Worm (Caenorhabditis elegans) whole organism, L4 larva: Measurements from ENCODE around the gene rga-1.

ENCODE experiments used
- F10B5.3 ChIP-seq: sonication (generic microtip); optimal IDR thresholded peaks from 2 replicates; lab custom pipeline; 2016; ENCODE audit warnings: mild to moderate bottlenecking, missing genetic modification characterization, missing compliant biosample characterization
- T20F7.1 ChIP-seq: fragments of 200-800 bp; sonication (Bioruptor generic); optimal IDR thresholded peaks from 2 replicates; lab custom pipeline; 2018; ENCODE audit warnings: mild to moderate bottlenecking, missing genetic modification characterization, missing compliant biosample characterization
- Y48G9A.11 ChIP-seq: fragments of 200-800 bp; sonication (Bioruptor generic); IDR thresholded peaks from 2 replicates; pipeline ENCODE4 v1.3.6; 2022; ENCODE audit warnings: missing genetic modification reagents, missing genetic modification characterization, missing compliant biosample characterization
- ZK546.5 ChIP-seq, 2 experiments: sonication (generic microtip); optimal IDR thresholded peaks; 2 replicates each; lab custom pipeline; 2017; ENCODE audit warnings: missing biosample characterization in 2 of 2, missing genetic modification characterization in 2 of 2
- aly-2 ChIP-seq: sonication (generic microtip); optimal IDR thresholded peaks from 2 replicates; lab custom pipeline; 2018; ENCODE audit warnings: missing biosample characterization, missing genetic modification characterization
- ama-1 ChIP-seq: fragments of 150-350 bp; optimal IDR thresholded peaks from 2 replicates; lab custom pipeline; 2014; ENCODE audit warnings: inconsistent platforms, mixed read lengths
- attf-4 ChIP-seq: sonication (generic microtip); optimal IDR thresholded peaks from 3 replicates; lab custom pipeline; 2017; ENCODE audit warnings: missing biosample characterization, missing genetic modification characterization
- ceh-20 ChIP-seq: fragments of 200-800 bp; sonication (Bioruptor generic); IDR thresholded peaks from 2 replicates; pipeline ENCODE4 v1.3.6; 2022; ENCODE audit warnings: missing genetic modification reagents, missing genetic modification characterization, missing compliant biosample characterization
- ceh-32 ChIP-seq: sonication (generic microtip); optimal IDR thresholded peaks from 2 replicates; lab custom pipeline; 2016; ENCODE audit warnings: mild to moderate bottlenecking, missing genetic modification characterization, missing compliant biosample characterization; ENCODE audit not compliant: poor library complexity
- ctbp-1 ChIP-seq: fragments of 200-800 bp; sonication (Bioruptor generic); IDR thresholded peaks from 2 replicates; pipeline ENCODE4 v1.3.6; 2022; ENCODE audit warnings: missing genetic modification reagents, missing genetic modification characterization, missing compliant biosample characterization
- daf-12 ChIP-seq: fragments of 150-350 bp; optimal IDR thresholded peaks from 2 replicates; lab custom pipeline; 2014; ENCODE audit warnings: missing biosample characterization, missing genetic modification reagents, missing genetic modification characterization
- daf-16 ChIP-seq, 3 experiments: sonication (generic microtip); optimal IDR thresholded peaks; 2 replicates each; lab custom pipeline; 2016 to 2017; ENCODE audit warnings: missing genetic modification characterization in 3 of 3, missing genetic modification reagents in 3 of 3, mild to moderate bottlenecking in 2 of 3, missing compliant biosample characterization in 2 of 3, missing biosample characterization in 1 of 3, moderate library complexity in 1 of 3
- dmd-6 ChIP-seq: fragments of 200-800 bp; sonication (Bioruptor generic); IDR thresholded peaks from 2 replicates; pipeline ENCODE4 v1.3.6; 2022; ENCODE audit warnings: missing genetic modification reagents, missing genetic modification characterization, missing compliant biosample characterization
- dve-1 ChIP-seq: sonication (generic microtip); optimal IDR thresholded peaks from 2 replicates; lab custom pipeline; 2017; ENCODE audit warnings: antibody characterized with exemption, mild to moderate bottlenecking, missing genetic modification characterization, missing compliant biosample characterization; ENCODE audit not compliant: insufficient read depth
- egl-27 ChIP-seq: sonication (generic microtip); optimal IDR thresholded peaks from 3 replicates; lab custom pipeline; 2017; ENCODE audit warnings: missing biosample characterization, missing genetic modification reagents, missing genetic modification characterization
- fkh-10 ChIP-seq: fragments of 150-350 bp; optimal IDR thresholded peaks from 2 replicates; lab custom pipeline; 2014; ENCODE audit warnings: missing biosample characterization, missing genetic modification reagents, missing genetic modification characterization
- fos-1 ChIP-seq: fragments of 150-350 bp; optimal IDR thresholded peaks from 2 replicates; lab custom pipeline; 2014; ENCODE audit warnings: missing biosample characterization, missing genetic modification characterization
- gei-8 ChIP-seq: fragments of 200-800 bp; sonication (Bioruptor generic); optimal IDR thresholded peaks from 2 replicates; lab custom pipeline; 2018; ENCODE audit warnings: mild to moderate bottlenecking, missing genetic modification characterization, missing compliant biosample characterization
- hmg-1.1 ChIP-seq: fragments of 200-800 bp; sonication (Bioruptor generic); IDR thresholded peaks from 2 replicates; pipeline ENCODE4 v1.3.6; 2022; ENCODE audit warnings: missing genetic modification reagents, missing genetic modification characterization, missing compliant biosample characterization
- lin-1 ChIP-seq: fragments of 200-800 bp; sonication (Bioruptor generic); IDR thresholded peaks from 2 replicates; pipeline ENCODE4 v1.3.6; 2022; ENCODE audit warnings: missing genetic modification reagents, missing genetic modification characterization, missing compliant biosample characterization
- lin-15B ChIP-seq: fragments of 150-350 bp; sonication (generic microtip); optimal IDR thresholded peaks from 3 replicates; lab custom pipeline; 2014; ENCODE audit warnings: missing biosample characterization, missing genetic modification characterization
- lin-29 ChIP-seq: fragments of 200-800 bp; sonication (Bioruptor generic); IDR thresholded peaks from 2 replicates; pipeline ENCODE4 v1.3.6; 2022; ENCODE audit warnings: missing genetic modification reagents, missing genetic modification characterization, missing compliant biosample characterization
- lin-39 ChIP-seq: fragments of 150-350 bp; optimal IDR thresholded peaks from 2 replicates; lab custom pipeline; 2014; ENCODE audit warnings: missing biosample characterization, missing genetic modification reagents, missing genetic modification characterization
- madf-9 ChIP-seq: fragments of 200-800 bp; sonication (Bioruptor generic); conservative IDR thresholded peaks from 2 replicates; pipeline ENCODE4 v1.3.6; 2022; ENCODE audit warnings: missing genetic modification reagents, missing genetic modification characterization, missing compliant biosample characterization
- mep-1 ChIP-seq: fragments of 150-350 bp; sonication (generic microtip); optimal IDR thresholded peaks from 3 replicates; lab custom pipeline; 2014; ENCODE audit warnings: missing biosample characterization, missing genetic modification characterization
- mes-2 ChIP-seq: sonication (generic microtip); optimal IDR thresholded peaks from 2 replicates; lab custom pipeline; 2016; ENCODE audit warnings: missing genotype, mild to moderate bottlenecking, missing genetic modification characterization, missing compliant biosample characterization; ENCODE audit not compliant: poor library complexity, severe bottlenecking
- mxl-2 ChIP-seq: fragments of 200-800 bp; sonication (Bioruptor generic); conservative IDR thresholded peaks from 2 replicates; pipeline ENCODE4 v1.3.6; 2022; ENCODE audit warnings: missing genetic modification reagents, missing genetic modification characterization, missing compliant biosample characterization
- mxl-3 ChIP-seq: fragments of 200-800 bp; sonication (Bioruptor generic); optimal IDR thresholded peaks from 2 replicates; lab custom pipeline; 2018; ENCODE audit warnings: mild to moderate bottlenecking, missing genetic modification characterization, missing compliant biosample characterization
- nhr-11 ChIP-seq: fragments of 150-350 bp; optimal IDR thresholded peaks from 2 replicates; lab custom pipeline; 2014; ENCODE audit warnings: missing biosample characterization, missing genetic modification characterization
- nhr-111 ChIP-seq: fragments of 200-800 bp; sonication (Bioruptor generic); optimal IDR thresholded peaks from 2 replicates; lab custom pipeline; 2018; ENCODE audit warnings: mild to moderate bottlenecking, missing genetic modification characterization, missing compliant biosample characterization
- nhr-25 ChIP-seq: sonication (generic microtip); optimal IDR thresholded peaks from 2 replicates; lab custom pipeline; 2017; ENCODE audit warnings: missing genetic modification characterization, mild to moderate bottlenecking, missing compliant biosample characterization, antibody characterized with exemption, moderate library complexity, borderline replicate concordance; ENCODE audit not compliant: insufficient read depth
- nhr-28 ChIP-seq: fragments of 150-350 bp; optimal IDR thresholded peaks from 2 replicates; lab custom pipeline; 2014; ENCODE audit warnings: missing biosample characterization, missing genetic modification characterization
- nhr-41 ChIP-seq: fragments of 200-800 bp; sonication (Bioruptor generic); IDR thresholded peaks from 2 replicates; pipeline ENCODE4 v1.3.6; 2022; ENCODE audit warnings: missing genetic modification reagents, missing genetic modification characterization, missing compliant biosample characterization
- nhr-42 ChIP-seq: fragments of 200-800 bp; sonication (Bioruptor generic); IDR thresholded peaks from 2 replicates; pipeline ENCODE4 v1.3.6; 2022; ENCODE audit warnings: missing genetic modification characterization, missing compliant biosample characterization
- nhr-48 ChIP-seq: sonication (generic microtip); optimal IDR thresholded peaks from 2 replicates; lab custom pipeline; 2016; ENCODE audit warnings: mild to moderate bottlenecking, missing genetic modification characterization, missing compliant biosample characterization
- nhr-77 ChIP-seq: fragments of 150-350 bp; optimal IDR thresholded peaks from 2 replicates; lab custom pipeline; 2014; ENCODE audit warnings: missing biosample characterization, missing genetic modification characterization
- pha-4 ChIP-seq, 2 experiments: fragments of 150-350 bp in 1 of 2; fragments of 200-800 bp in 1 of 2; sonication (Bioruptor generic) in 1 of 2; IDR thresholded peaks in 1 of 2; optimal IDR thresholded peaks in 1 of 2; 2 replicates each; pipeline versions ENCODE4 v1.3.6 to Lab custom; 2014 to 2022; ENCODE audit warnings: missing genetic modification characterization in 2 of 2, missing genetic modification reagents in 2 of 2, missing biosample characterization in 1 of 2, missing compliant biosample characterization in 1 of 2
- php-3 ChIP-seq: fragments of 200-800 bp; sonication (Bioruptor generic); IDR thresholded peaks from 2 replicates; pipeline ENCODE4 v1.3.6; 2022; ENCODE audit warnings: missing genetic modification reagents, missing genetic modification characterization, missing compliant biosample characterization
- pqm-1 ChIP-seq: sonication (generic microtip); optimal IDR thresholded peaks from 2 replicates; lab custom pipeline; 2017; ENCODE audit warnings: missing biosample characterization, missing genetic modification characterization
- sdz-12 ChIP-seq: fragments of 200-800 bp; sonication (Bioruptor generic); optimal IDR thresholded peaks from 2 replicates; lab custom pipeline; 2018; ENCODE audit warnings: mild to moderate bottlenecking, missing genetic modification characterization, missing compliant biosample characterization
- set-16 ChIP-seq: fragments of 200-800 bp; sonication (Bioruptor generic); IDR thresholded peaks from 2 replicates; pipeline ENCODE4 v1.3.6; 2022; ENCODE audit warnings: missing genetic modification reagents, missing genetic modification characterization, missing compliant biosample characterization
- skn-1 ChIP-seq: fragments of 150-350 bp; optimal IDR thresholded peaks from 2 replicates; lab custom pipeline; 2014; ENCODE audit warnings: missing biosample characterization, missing genetic modification characterization
- spr-3 ChIP-seq: fragments of 200-800 bp; sonication (Bioruptor generic); optimal IDR thresholded peaks from 2 replicates; lab custom pipeline; 2018; ENCODE audit warnings: mild to moderate bottlenecking, missing genetic modification characterization, missing compliant biosample characterization
- tag-97 ChIP-seq: fragments of 200-800 bp; sonication (Bioruptor generic); IDR thresholded peaks from 2 replicates; pipeline ENCODE4 v1.3.6; 2022; ENCODE audit warnings: missing genetic modification characterization, missing compliant biosample characterization
- tra-1 ChIP-seq: fragments of 200-800 bp; sonication (Bioruptor generic); IDR thresholded peaks from 2 replicates; pipeline ENCODE4 v1.3.6; 2022; ENCODE audit warnings: missing genetic modification reagents, missing genetic modification characterization, missing compliant biosample characterization
- unc-130 ChIP-seq: sonication (generic microtip); optimal IDR thresholded peaks from 2 replicates; lab custom pipeline; 2016; ENCODE audit warnings: missing genetic modification reagents, missing genetic modification characterization, missing compliant biosample characterization
- unc-39 ChIP-seq: sonication (generic microtip); optimal IDR thresholded peaks from 2 replicates; lab custom pipeline; 2017; ENCODE audit warnings: missing biosample characterization, missing genetic modification characterization
- vab-7 ChIP-seq: fragments of 200-800 bp; sonication (Bioruptor generic); IDR thresholded peaks from 2 replicates; pipeline ENCODE4 v1.3.6; 2022; ENCODE audit warnings: missing genetic modification reagents, missing genetic modification characterization, missing compliant biosample characterization
- zag-1 ChIP-seq: fragments of 150-350 bp; optimal IDR thresholded peaks from 2 replicates; lab custom pipeline; 2014; ENCODE audit warnings: missing biosample characterization, missing genetic modification characterization
- zfp-3 ChIP-seq: fragments of 200-800 bp; sonication (Bioruptor generic); conservative IDR thresholded peaks from 2 replicates; pipeline ENCODE4 v1.3.6; 2022; ENCODE audit warnings: missing genetic modification reagents, missing genetic modification characterization, missing compliant biosample characterization

rga-1 gene

ce11 chrII:11464427-11464944 is at the start of gene rga-1, which contains the start of gene aars-1:
rga-1 (plus strand) TSS chrII:11464894.
aars-1 (minus strand) TSS chrII:11464497.
- TF ChIP-seq ama-1 (lab: Kevin White, UChicago) (no peak), nhr-42 (GFP tag; lab: Robert Waterston, UW) (no peak), egl-27 (no peak), F10B5.3 (tag; lab: Kevin White, UChicago) (no peak), Y48G9A.11 (no peak), ZK546.5 (tag; optimal IDR thresholded peaks at IDR 0.05; lab: Kevin White, UChicago) (no peak), zfp-3 (no peak), hmg-1.1 (peak; percentile 45; the same call in 1 of the 2 replicates), ceh-20 (no peak), spr-3 (GFP tag; lab: Kevin White, UChicago) (no peak), daf-16 (GFP tag; optimal IDR thresholded peaks at IDR 0.05; lab: Kevin White, UChicago) (peak in 1 of 2 experiments; percentile 3), daf-16 (tag; optimal IDR thresholded peaks at IDR 0.05; lab: Kevin White, UChicago) (peak; percentile 68), lin-29 (GFP tag; lab: Robert Waterston, UW) (no peak), nhr-77 (tag; lab: Kevin White, UChicago) (peak; percentile 20), pha-4 (GFP tag; IDR thresholded peaks at IDR 0.05; lab: Robert Waterston, UW) (peak; percentile 65; the same call in 1 of the 2 replicates), pha-4 (tag; optimal IDR thresholded peaks at IDR 0.05; lab: Kevin White, UChicago) (no peak), zag-1 (no peak), sdz-12 (GFP tag; lab: Kevin White, UChicago) (no peak), attf-4 (tag; lab: Kevin White, UChicago) (no peak), php-3 (peak; percentile 74), nhr-111 (GFP tag; lab: Kevin White, UChicago) (no peak), ctbp-1 (GFP tag; lab: Robert Waterston, UW) (no peak), mxl-3 (peak; percentile 91), vab-7 (no peak), nhr-28 (tag; lab: Kevin White, UChicago) (peak; percentile 86), tra-1 (GFP tag; lab: Robert Waterston, UW) (peak; percentile 46; the same call in 1 of the 2 replicates), lin-15B (no peak), T20F7.1 (peak; percentile 56), nhr-48 (tag; lab: Kevin White, UChicago) (peak; percentile 95), nhr-11 (tag; lab: Kevin White, UChicago) (no peak), madf-9 (no peak), gei-8 (GFP tag; lab: Kevin White, UChicago) (no peak), ceh-32 (no peak), daf-12 (tag; lab: Kevin White, UChicago) (no peak), aly-2 (tag; lab: Kevin White, UChicago) (no peak), dmd-6 (peak; percentile 81), set-16 (GFP tag; lab: Robert Waterston, UW) (no peak), fkh-10 (GFP tag; lab: Kevin White, UChicago) (no peak), nhr-41 (GFP tag; lab: Robert Waterston, UW) (no peak), mxl-2 (GFP tag; lab: Robert Waterston, UW) (no peak), fos-1 (no peak), tag-97 (no peak), pqm-1 (tag; lab: Kevin White, UChicago) (peak; percentile 46), lin-39 (tag; lab: Kevin White, UChicago) (no peak), unc-130 (GFP tag; lab: Kevin White, UChicago) (no peak), mes-2 (tag; lab: Kevin White, UChicago) (peak; percentile 79), mep-1 (tag; lab: Kevin White, UChicago) (peak; percentile 67), dve-1 (tag; lab: Kevin White, UChicago) (peak; percentile 79), lin-1 (GFP tag; lab: Robert Waterston, UW) (peak; percentile 94), unc-39 (no peak), skn-1 (tag; lab: Kevin White, UChicago) (no peak), nhr-25 (tag; lab: Kevin White, UChicago) (no peak)
